Worm (Caenorhabditis elegans): ENCODE data around the gene alr-1.

- TF ChIP-seq egl-27 (tag; optimal IDR thresholded peaks at IDR 0.05) (no peak), pha-4 (tag; optimal IDR thresholded peaks at IDR 0.05) (no peak)
These were observed 20.4 kb downstream of the alr-1 start, which contains the start of gene W02H3.1 for ce11 chrX:11104883-11105629.

Data from whole organism, L3 larva.